Worm (Caenorhabditis elegans) whole organism, late embryonic: ENCODE data around the gene nspd-2.

ENCODE experiments used
- C08G9.2 ChIP-seq: sonication (generic microtip); optimal IDR thresholded peaks from 2 replicates; lab custom pipeline; 2016; ENCODE audit warnings: mild to moderate bottlenecking, missing genetic modification characterization, moderate library complexity, missing compliant biosample characterization
- C38D4.7 ChIP-seq: fragments of 200-800 bp; sonication (Bioruptor generic); optimal IDR thresholded peaks from 2 replicates; lab custom pipeline; 2018; ENCODE audit warnings: mild to moderate bottlenecking, missing genetic modification characterization, moderate library complexity, missing compliant biosample characterization
- F13H6.1 ChIP-seq: sonication (generic microtip); optimal IDR thresholded peaks from 2 replicates; lab custom pipeline; 2016; ENCODE audit warnings: missing genetic modification characterization, missing compliant biosample characterization
- K02D7.2 ChIP-seq: sonication (generic microtip); optimal IDR thresholded peaks from 2 replicates; lab custom pipeline; 2017; ENCODE audit warnings: mild to moderate bottlenecking, missing genetic modification characterization, missing compliant biosample characterization
- T23F11.4 ChIP-seq: fragments of 200-800 bp; sonication (Bioruptor generic); optimal IDR thresholded peaks from 2 replicates; lab custom pipeline; 2018; ENCODE audit warnings: mild to moderate bottlenecking, missing genetic modification characterization, missing compliant biosample characterization
- ahr-1 ChIP-seq: sonication (generic microtip); optimal IDR thresholded peaks from 2 replicates; lab custom pipeline; 2016; ENCODE audit warnings: missing genetic modification characterization, missing compliant biosample characterization
- ama-1 ChIP-seq: fragments of 150-350 bp; optimal IDR thresholded peaks from 2 replicates; lab custom pipeline; 2014
- ceh-19 ChIP-seq: fragments of 200-800 bp; sonication (Bioruptor generic); optimal IDR thresholded peaks from 2 replicates; lab custom pipeline; 2018; ENCODE audit warnings: mild to moderate bottlenecking, missing genetic modification characterization, missing compliant biosample characterization
- ceh-2 ChIP-seq: sonication (generic microtip); optimal IDR thresholded peaks from 2 replicates; lab custom pipeline; 2016; ENCODE audit warnings: missing genotype, missing genetic modification characterization, missing compliant biosample characterization
- ceh-22 ChIP-seq: sonication (generic microtip); optimal IDR thresholded peaks from 2 replicates; lab custom pipeline; 2017; ENCODE audit warnings: missing biosample characterization, missing genetic modification characterization
- ceh-24 ChIP-seq: sonication (generic microtip); optimal IDR thresholded peaks from 2 replicates; lab custom pipeline; 2016; ENCODE audit warnings: mild to moderate bottlenecking, missing genetic modification characterization, missing compliant biosample characterization
- ceh-30 ChIP-seq: fragments of 150-350 bp; optimal IDR thresholded peaks from 2 replicates; lab custom pipeline; 2014; ENCODE audit warnings: missing biosample characterization, missing genetic modification characterization
- ceh-31 ChIP-seq: sonication (generic microtip); optimal IDR thresholded peaks from 2 replicates; lab custom pipeline; 2016; ENCODE audit warnings: missing genetic modification characterization, missing compliant biosample characterization
- ceh-34 ChIP-seq: sonication (generic microtip); optimal IDR thresholded peaks from 2 replicates; lab custom pipeline; 2016; ENCODE audit warnings: mild to moderate bottlenecking, missing genetic modification characterization, missing compliant biosample characterization
- ceh-45 ChIP-seq: fragments of 200-800 bp; sonication (Bioruptor generic); IDR thresholded peaks from 2 replicates; pipeline ENCODE4 v1.3.6; 2022; ENCODE audit warnings: missing genetic modification reagents, missing genetic modification characterization, missing compliant biosample characterization
- che-1 ChIP-seq: sonication (generic microtip); optimal IDR thresholded peaks from 2 replicates; lab custom pipeline; 2016; ENCODE audit warnings: mild to moderate bottlenecking, missing genetic modification characterization, missing compliant biosample characterization
- dmd-4 ChIP-seq: sonication (generic microtip); optimal IDR thresholded peaks from 2 replicates; lab custom pipeline; 2016; ENCODE audit warnings: borderline replicate concordance, missing genetic modification characterization, missing compliant biosample characterization
- dve-1 ChIP-seq: sonication (generic microtip); optimal IDR thresholded peaks from 2 replicates; lab custom pipeline; 2017; ENCODE audit warnings: antibody characterized with exemption, mild to moderate bottlenecking, missing genetic modification characterization, missing compliant biosample characterization
- elt-2 ChIP-seq: sonication (generic microtip); optimal IDR thresholded peaks from 2 replicates; lab custom pipeline; 2016; ENCODE audit warnings: missing genetic modification reagents, missing genetic modification characterization, missing compliant biosample characterization
- elt-4 ChIP-seq: sonication (generic microtip); optimal IDR thresholded peaks from 2 replicates; lab custom pipeline; 2016; ENCODE audit warnings: missing genetic modification characterization, missing compliant biosample characterization
- eyg-1 ChIP-seq: sonication (generic microtip); optimal IDR thresholded peaks from 2 replicates; lab custom pipeline; 2016; ENCODE audit warnings: missing genotype, missing genetic modification characterization, missing compliant biosample characterization
- fax-1 ChIP-seq: sonication (generic microtip); optimal IDR thresholded peaks from 2 replicates; lab custom pipeline; 2016; ENCODE audit warnings: missing genotype, missing genetic modification characterization, missing compliant biosample characterization
- gmeb-2 ChIP-seq: sonication (generic microtip); optimal IDR thresholded peaks from 2 replicates; lab custom pipeline; 2016; ENCODE audit warnings: missing genetic modification characterization, inconsistent platforms, missing compliant biosample characterization
- hlh-13 ChIP-seq: fragments of 200-800 bp; sonication (Bioruptor generic); optimal IDR thresholded peaks from 2 replicates; lab custom pipeline; 2018; ENCODE audit warnings: mild to moderate bottlenecking, missing genetic modification characterization, missing compliant biosample characterization
- hlh-15 ChIP-seq: sonication (generic microtip); optimal IDR thresholded peaks from 2 replicates; lab custom pipeline; 2016; ENCODE audit warnings: missing genetic modification characterization, missing compliant biosample characterization
- hlh-30 ChIP-seq: sonication (generic microtip); optimal IDR thresholded peaks from 2 replicates; lab custom pipeline; 2017; ENCODE audit warnings: antibody characterized with exemption, missing genetic modification characterization, missing compliant biosample characterization; ENCODE audit not compliant: insufficient read depth
- hlh-6 ChIP-seq: sonication (generic microtip); optimal IDR thresholded peaks from 2 replicates; lab custom pipeline; 2016; ENCODE audit warnings: missing genotype, missing genetic modification characterization, missing compliant biosample characterization
- hlh-8 ChIP-seq: sonication (generic microtip); optimal IDR thresholded peaks from 2 replicates; lab custom pipeline; 2016; ENCODE audit warnings: missing genotype, missing genetic modification characterization, missing compliant biosample characterization
- lim-6 ChIP-seq: sonication (generic microtip); optimal IDR thresholded peaks from 2 replicates; lab custom pipeline; 2016; ENCODE audit warnings: missing genetic modification characterization, missing compliant biosample characterization
- lin-11 ChIP-seq: fragments of 200-800 bp; sonication (Bioruptor generic); optimal IDR thresholded peaks from 2 replicates; lab custom pipeline; 2018; ENCODE audit warnings: mild to moderate bottlenecking, missing genetic modification characterization, missing compliant biosample characterization
- nfya-1 ChIP-seq: sonication (generic microtip); optimal IDR thresholded peaks from 2 replicates; lab custom pipeline; 2017; ENCODE audit warnings: missing genetic modification characterization, mild to moderate bottlenecking, missing compliant biosample characterization, antibody characterized with exemption, moderate library complexity
- nhr-11 ChIP-seq: fragments of 150-350 bp; optimal IDR thresholded peaks from 2 replicates; lab custom pipeline; 2014; ENCODE audit warnings: missing biosample characterization, missing genetic modification characterization
- nhr-232 ChIP-seq: sonication (generic microtip); optimal IDR thresholded peaks from 2 replicates; lab custom pipeline; 2016; ENCODE audit warnings: missing genetic modification characterization, missing compliant biosample characterization
- npax-4 ChIP-seq: sonication (generic microtip); optimal IDR thresholded peaks from 2 replicates; lab custom pipeline; 2016; ENCODE audit warnings: missing genetic modification characterization, missing compliant biosample characterization
- pax-1 ChIP-seq: fragments of 150-350 bp; optimal IDR thresholded peaks from 2 replicates; lab custom pipeline; 2014; ENCODE audit warnings: missing biosample characterization, missing genetic modification characterization
- pros-1 ChIP-seq: fragments of 150-350 bp; optimal IDR thresholded peaks from 2 replicates; lab custom pipeline; 2014; ENCODE audit warnings: missing biosample characterization, missing genetic modification reagents, missing genetic modification characterization
- ref-2 ChIP-seq: sonication (generic microtip); optimal IDR thresholded peaks from 2 replicates; lab custom pipeline; 2016; ENCODE audit warnings: missing genetic modification characterization, missing compliant biosample characterization
- rnt-1 ChIP-seq: sonication (generic microtip); optimal IDR thresholded peaks from 2 replicates; lab custom pipeline; 2016; ENCODE audit warnings: missing genetic modification characterization, missing compliant biosample characterization
- sdc-2 ChIP-seq: sonication (generic microtip); optimal IDR thresholded peaks from 2 replicates; lab custom pipeline; 2016; ENCODE audit warnings: missing genotype, missing genetic modification characterization, missing compliant biosample characterization
- sox-2 ChIP-seq: fragments of 200-800 bp; sonication (Bioruptor generic); IDR thresholded peaks from 2 replicates; pipeline ENCODE4 v1.3.6; 2022; ENCODE audit warnings: missing genetic modification reagents, missing genetic modification characterization, missing compliant biosample characterization
- sox-4 ChIP-seq: sonication (generic microtip); optimal IDR thresholded peaks from 2 replicates; lab custom pipeline; 2017; ENCODE audit warnings: mild to moderate bottlenecking, missing genetic modification characterization, inconsistent platforms, missing compliant biosample characterization
- tbx-7 ChIP-seq: sonication (generic microtip); optimal IDR thresholded peaks from 2 replicates; lab custom pipeline; 2016; ENCODE audit warnings: missing genotype, missing genetic modification characterization, missing compliant biosample characterization
- ttx-3 ChIP-seq: sonication (generic microtip); optimal IDR thresholded peaks from 2 replicates; lab custom pipeline; 2016; ENCODE audit warnings: missing genetic modification reagents, missing genetic modification characterization, missing compliant biosample characterization
- unc-42 ChIP-seq: sonication (generic microtip); optimal IDR thresholded peaks from 2 replicates; lab custom pipeline; 2016; ENCODE audit warnings: missing genotype, missing genetic modification characterization, missing compliant biosample characterization
- unc-86 ChIP-seq: sonication (generic microtip); optimal IDR thresholded peaks from 2 replicates; lab custom pipeline; 2016; ENCODE audit warnings: missing genetic modification characterization, missing compliant biosample characterization
- zip-5 ChIP-seq: sonication (generic microtip); optimal IDR thresholded peaks from 2 replicates; lab custom pipeline; 2016; ENCODE audit warnings: missing genetic modification characterization, missing compliant biosample characterization
- ztf-16 ChIP-seq: sonication (generic microtip); optimal IDR thresholded peaks from 2 replicates; lab custom pipeline; 2017; ENCODE audit warnings: missing genetic modification characterization, missing compliant biosample characterization

nspd-2 gene

ce11 chrIV:9843760-9844159, at the start of gene nspd-2:
TSS of gene nspd-2 (plus strand) at chrIV:9844060.
- TF ChIP-seq lin-11 (tag; lab: Kevin White, UChicago) (no peak), hlh-6 (tag; lab: Kevin White, UChicago) (no peak), hlh-30 (no peak), ceh-34 (tag; lab: Kevin White, UChicago) (no peak)

- TF ChIP-seq zip-5 (tag; lab: Kevin White, UChicago) (no peak), ceh-31 (tag; lab: Kevin White, UChicago) (no peak), elt-4 (tag; lab: Kevin White, UChicago) (no peak), sox-4 (tag; lab: Kevin White, UChicago) (no peak), hlh-13 (GFP tag; lab: Kevin White, UChicago) (no peak), K02D7.2 (no peak), rnt-1 (tag; lab: Kevin White, UChicago) (no peak), C08G9.2 (no peak), ahr-1 (no peak), ztf-16 (tag; lab: Kevin White, UChicago) (no peak), T23F11.4 (GFP tag; lab: Kevin White, UChicago) (no peak), unc-42 (tag; lab: Kevin White, UChicago) (no peak), tbx-7 (no peak), gmeb-2 (tag; lab: Kevin White, UChicago) (no peak), F13H6.1 (tag; lab: Kevin White, UChicago) (no peak), sox-2 (GFP tag; lab: Robert Waterston, UW) (no peak), ceh-30 (tag; lab: Kevin White, UChicago) (no peak), nfya-1 (tag; lab: Kevin White, UChicago) (no peak), ref-2 (tag; lab: Kevin White, UChicago) (no peak)
Measured at ce11 chrIV:9795250-9795649, 48.6 kb upstream of the nspd-2 start.

- TF ChIP-seq pax-1 (tag; lab: Kevin White, UChicago) (no peak), eyg-1 (tag; lab: Kevin White, UChicago) (no peak), hlh-15 (tag; lab: Kevin White, UChicago) (no peak), C38D4.7 (GFP tag; lab: Kevin White, UChicago) (no peak), hlh-6 (tag; lab: Kevin White, UChicago) (no peak), fax-1 (tag; lab: Kevin White, UChicago) (no peak), nhr-232 (tag; lab: Kevin White, UChicago) (no peak), unc-86 (tag; lab: Kevin White, UChicago) (no peak), elt-4 (tag; lab: Kevin White, UChicago) (no peak), sox-2 (GFP tag; lab: Robert Waterston, UW) (no peak), ceh-45 (GFP tag; lab: Robert Waterston, UW) (no peak)
Measured at ce11 chrIV:9796494-9796893, 47.4 kb upstream of the nspd-2 start, which contains the start of gene pis-1. TSS of gene pis-1 (minus strand) at chrIV:9796594.

DNA sequence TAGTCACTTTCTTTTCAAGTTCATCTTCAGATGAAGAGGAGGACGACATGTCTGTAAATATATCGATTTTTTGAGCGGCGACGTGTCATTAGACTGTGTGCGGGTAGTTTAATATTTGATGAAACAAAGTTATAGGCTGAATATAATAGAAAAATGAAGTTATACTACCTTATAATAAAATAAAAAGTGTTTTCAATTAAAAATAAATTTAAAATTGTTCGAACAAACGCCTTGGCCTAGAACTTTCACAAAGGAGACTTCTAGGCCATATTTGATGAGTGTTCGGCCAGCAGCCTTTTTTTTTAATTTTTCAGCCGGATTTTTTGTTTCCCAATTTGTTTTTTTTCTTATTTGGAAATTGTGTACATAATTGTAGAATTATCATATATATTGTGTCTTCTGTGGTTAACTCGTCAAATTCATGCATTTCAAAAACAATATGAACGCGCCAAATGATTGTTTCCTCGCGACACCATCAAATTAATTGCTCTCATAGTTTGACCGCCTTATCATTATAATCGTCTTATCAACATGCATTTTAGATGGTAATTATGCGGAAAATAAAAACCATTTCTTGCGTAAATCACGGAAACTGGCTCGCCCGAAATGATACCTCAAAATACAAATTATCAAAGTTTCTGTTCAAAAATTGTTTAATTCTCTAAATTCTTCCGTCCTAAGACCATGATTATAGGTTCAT, 46.4 kb upstream of the nspd-2 start, which contains the start of gene T13F2.2:
Gene T13F2.2, minus strand, starts transcription at position 51 of the 700 bp plus-strand sequence.
- TF ChIP-seq ztf-16 (tag; lab: Kevin White, UChicago) (no peak), hlh-6 (tag; lab: Kevin White, UChicago) (no peak), nhr-11 (tag; lab: Kevin White, UChicago) (no peak), pros-1 (tag; lab: Kevin White, UChicago) (no peak), lim-6 (no peak), C08G9.2 (peak; percentile 10), zip-5 (tag; lab: Kevin White, UChicago) (peak; percentile 41), npax-4 (no peak), ceh-24 (tag; lab: Kevin White, UChicago) (no peak), sdc-2 (tag; lab: Kevin White, UChicago) (no peak), ref-2 (tag; lab: Kevin White, UChicago) (no peak), unc-42 (tag; lab: Kevin White, UChicago) (no peak), ama-1 (lab: Kevin White, UChicago) (no peak), ceh-19 (GFP tag; lab: Kevin White, UChicago) (no peak), dve-1 (no peak), ceh-22 (tag; lab: Kevin White, UChicago) (no peak), hlh-8 (no peak), ttx-3 (no peak), elt-2 (tag; lab: Kevin White, UChicago) (peak; percentile 58), che-1 (tag; lab: Kevin White, UChicago) (no peak), ceh-31 (tag; lab: Kevin White, UChicago) (peak; percentile 38), ceh-2 (tag; lab: Kevin White, UChicago) (peak; percentile 3), sox-4 (tag; lab: Kevin White, UChicago) (no peak), dmd-4 (tag; lab: Kevin White, UChicago) (no peak)
